Worm (Caenorhabditis elegans): ENCODE results near the gene srh-30.

- TF ChIP-seq sem-2 (GFP tag; optimal IDR thresholded peaks at IDR 0.05) = no peak
- no peak for TF ChIP-seq snpc-4 (tag; optimal IDR thresholded peaks at IDR 0.05)
Observed at ce11 chrV:6796264-6796663, 24.7 kb upstream of the srh-30 start.

Data from whole organism, mixed stage, embryonic.